Worm (Caenorhabditis elegans): ENCODE data around the gene ccdc-55.

The ccdc-55 gene

ce11 chrIII:4196301-4196987 is 27.9 kb upstream of the ccdc-55 start:
- TF ChIP-seq hmg-4 (GFP tag; optimal IDR thresholded peaks at IDR 0.05) = peak; percentile 41
- TF ChIP-seq aly-1 (tag; optimal IDR thresholded peaks at IDR 0.05) = no peak
- TF ChIP-seq hmbx-1 (tag; optimal IDR thresholded peaks at IDR 0.05) = no peak
- no peak for TF ChIP-seq B0310.2 (tag; optimal IDR thresholded peaks at IDR 0.05)
- TF ChIP-seq ceh-36 (tag; optimal IDR thresholded peaks at IDR 0.05) = no peak
- peak; percentile 59; the same call in 1 of the 2 replicates for TF ChIP-seq tbx-37 (GFP tag; conservative IDR thresholded peaks at IDR 0.05)
- TF ChIP-seq ets-7 (tag; optimal IDR thresholded peaks at IDR 0.05) = no peak
- TF ChIP-seq tbx-11 (GFP tag; IDR thresholded peaks at IDR 0.05) = no peak

- no peak for TF ChIP-seq pes-1 (GFP tag; IDR thresholded peaks at IDR 0.05)
- no peak for TF ChIP-seq flt-1 (GFP tag; IDR thresholded peaks at IDR 0.05)
- no peak for TF ChIP-seq scrt-1 (GFP tag; IDR thresholded peaks at IDR 0.05)
- TF ChIP-seq ceh-36 (tag; optimal IDR thresholded peaks at IDR 0.05) = no peak
- 0 out of 2 replicates have a peak, but pooled peaks have one; percentile 5 for TF ChIP-seq tbx-37 (GFP tag; conservative IDR thresholded peaks at IDR 0.05)
- 0 out of 2 replicates have a peak, but pooled peaks have one; percentile 35 for TF ChIP-seq sea-1 (GFP tag; conservative IDR thresholded peaks at IDR 0.05)
- no peak for TF ChIP-seq ama-1 (optimal IDR thresholded peaks at IDR 0.05)
- no peak for TF ChIP-seq F13C5.2 (tag; optimal IDR thresholded peaks at IDR 0.05)
- no peak for TF ChIP-seq aly-1 (tag; optimal IDR thresholded peaks at IDR 0.05)
- no peak for TF ChIP-seq tbx-11 (GFP tag; IDR thresholded peaks at IDR 0.05)
- TF ChIP-seq ets-7 (tag; optimal IDR thresholded peaks at IDR 0.05) = no peak
Observed at ce11 chrIII:4195306-4196008, 26.9 kb upstream of the ccdc-55 start.

ce11 chrIII:4194349-4195110 is 26.0 kb upstream of the ccdc-55 start:
- TF ChIP-seq ceh-36 (tag; optimal IDR thresholded peaks at IDR 0.05) = no peak
- TF ChIP-seq ceh-13 (GFP tag; optimal IDR thresholded peaks at IDR 0.05) = no peak
- TF ChIP-seq tra-4 (tag; optimal IDR thresholded peaks at IDR 0.05) = no peak
- no peak for TF ChIP-seq ets-7 (tag; optimal IDR thresholded peaks at IDR 0.05)
- no peak for TF ChIP-seq scrt-1 (GFP tag; IDR thresholded peaks at IDR 0.05)
- no peak for TF ChIP-seq pes-1 (GFP tag; IDR thresholded peaks at IDR 0.05)

- TF ChIP-seq pes-1 (GFP tag; IDR thresholded peaks at IDR 0.05) = no peak
- no peak for TF ChIP-seq hnd-1 (tag; optimal IDR thresholded peaks at IDR 0.05)
- peak; percentile 6 for TF ChIP-seq ama-1 (optimal IDR thresholded peaks at IDR 0.05)
- peak; percentile 62 for TF ChIP-seq B0310.2 (tag; optimal IDR thresholded peaks at IDR 0.05)
- TF ChIP-seq sea-1 (GFP tag; conservative IDR thresholded peaks at IDR 0.05) = 0 out of 2 replicates have a peak, but pooled peaks have one; percentile 21
- no peak for TF ChIP-seq ceh-13 (GFP tag; optimal IDR thresholded peaks at IDR 0.05)
- no peak for TF ChIP-seq tbx-11 (GFP tag; IDR thresholded peaks at IDR 0.05)
- TF ChIP-seq flt-1 (GFP tag; IDR thresholded peaks at IDR 0.05) = no peak
- no peak for TF ChIP-seq ceh-36 (tag; optimal IDR thresholded peaks at IDR 0.05)
- TF ChIP-seq aly-1 (tag; optimal IDR thresholded peaks at IDR 0.05) = peak; percentile 15
- no peak for TF ChIP-seq tra-4 (tag; optimal IDR thresholded peaks at IDR 0.05)
- no peak for TF ChIP-seq scrt-1 (GFP tag; IDR thresholded peaks at IDR 0.05)
- no peak for TF ChIP-seq hmbx-1 (tag; optimal IDR thresholded peaks at IDR 0.05)
- no peak for TF ChIP-seq ets-7 (tag; optimal IDR thresholded peaks at IDR 0.05)
- TF ChIP-seq tbx-37 (GFP tag; conservative IDR thresholded peaks at IDR 0.05) = no peak
- peak; percentile 63 for TF ChIP-seq F13C5.2 (tag; optimal IDR thresholded peaks at IDR 0.05)
- peak; percentile 42 for TF ChIP-seq hmg-4 (GFP tag; optimal IDR thresholded peaks at IDR 0.05)
Observed at ce11 chrIII:4193659-4194103, 25.1 kb upstream of the ccdc-55 start, which contains the start of gene xbp-1. xbp-1 (plus strand) TSS chrIII:4193809.

ce11 chrIII:4191091-4191638 is 22.6 kb upstream of the ccdc-55 start, which contains the start of gene dnj-16:
dnj-16 (plus strand) TSS chrIII:4191141.
- TF ChIP-seq F13C5.2 (tag; optimal IDR thresholded peaks at IDR 0.05) = peak; percentile 9
- no peak for TF ChIP-seq aly-1 (tag; optimal IDR thresholded peaks at IDR 0.05)

ce11 chrIII:4190241-4190640 is 21.7 kb upstream of the ccdc-55 start, which contains the start of gene spp-28:
spp-28 (minus strand) TSS chrIII:4190341.
- TF ChIP-seq F13C5.2 (tag; optimal IDR thresholded peaks at IDR 0.05) (no peak), ceh-36 (tag; optimal IDR thresholded peaks at IDR 0.05) (no peak), aly-1 (tag; optimal IDR thresholded peaks at IDR 0.05) (no peak), ama-1 (optimal IDR thresholded peaks at IDR 0.05) (no peak), sea-1 (GFP tag; conservative IDR thresholded peaks at IDR 0.05) (no peak), tbx-11 (GFP tag; IDR thresholded peaks at IDR 0.05) (no peak), scrt-1 (GFP tag; IDR thresholded peaks at IDR 0.05) (no peak), flt-1 (GFP tag; IDR thresholded peaks at IDR 0.05) (no peak), ets-7 (tag; optimal IDR thresholded peaks at IDR 0.05) (no peak), B0310.2 (tag; optimal IDR thresholded peaks at IDR 0.05) (no peak), hmg-4 (GFP tag; optimal IDR thresholded peaks at IDR 0.05) (no peak), hmbx-1 (tag; optimal IDR thresholded peaks at IDR 0.05) (no peak), hnd-1 (tag; optimal IDR thresholded peaks at IDR 0.05) (no peak), tbx-37 (GFP tag; conservative IDR thresholded peaks at IDR 0.05) (no peak), ceh-13 (GFP tag; optimal IDR thresholded peaks at IDR 0.05) (no peak), pes-1 (GFP tag; IDR thresholded peaks at IDR 0.05) (no peak), tra-4 (tag; optimal IDR thresholded peaks at IDR 0.05) (no peak)
